Fruit fly (Drosophila melanogaster): Measurements from ENCODE around the gene Elp1.

- no peak for TF ChIP-seq CG11560 (tag; IDR thresholded peaks at IDR 0.05)
- TF ChIP-seq mld (GFP tag; IDR thresholded peaks at IDR 0.05; ENCODE audit: partially characterized antibody): no peak
- no peak for TF ChIP-seq CG7556 (GFP tag; optimal IDR thresholded peaks at IDR 0.05)
- no peak for TF ChIP-seq CG14710 (tag; optimal IDR thresholded peaks at IDR 0.05)
- no peak for TF ChIP-seq Dfd (GFP tag; optimal IDR thresholded peaks at IDR 0.05)
- TF ChIP-seq CG15073 (GFP tag; optimal IDR thresholded peaks at IDR 0.05): no peak
- no peak for TF ChIP-seq z (GFP tag; IDR thresholded peaks at IDR 0.05)
- TF ChIP-seq so (GFP tag; IDR thresholded peaks at IDR 0.05): no peak
- no peak for TF ChIP-seq mirr (GFP tag; optimal IDR thresholded peaks at IDR 0.05)
- TF ChIP-seq nerfin-2 (GFP tag; IDR thresholded peaks at IDR 0.05; ENCODE audit: partially characterized antibody): no peak
Observed at dm6 chr3R:11614107-11614506, 36.7 kb upstream of the Elp1 start.
